Fruit fly (Drosophila melanogaster) whole organism, adult: ENCODE measurements around the gene Jon74E.

Source experiments
- CG12768 ChIP-seq: fragments of 200-800 bp; sonication (Bioruptor generic); optimal IDR thresholded peaks from 2 replicates; lab custom pipeline; 2017; ENCODE audit warnings: missing biosample characterization, missing genetic modification characterization, mild to moderate bottlenecking, moderate library complexity, missing genetic modification reagents
- CG33017 ChIP-seq: fragments of 200-800 bp; sonication (Bioruptor generic); optimal IDR thresholded peaks from 2 replicates; lab custom pipeline; 2018; ENCODE audit warnings: missing biosample characterization, mild to moderate bottlenecking, missing genetic modification characterization, moderate library complexity
- CG5204 ChIP-seq: fragments of 200-800 bp; sonication (Bioruptor generic); optimal IDR thresholded peaks from 2 replicates; lab custom pipeline; 2016; ENCODE audit warnings: missing biosample characterization, missing genetic modification characterization
- CG7045 ChIP-seq: fragments of 200-800 bp; sonication (Bioruptor generic); optimal IDR thresholded peaks from 2 replicates; lab custom pipeline; 2017; ENCODE audit warnings: missing biosample characterization, mild to moderate bottlenecking, missing genetic modification characterization
- Crg-1 ChIP-seq: fragments of 200-800 bp; sonication (Bioruptor generic); optimal IDR thresholded peaks from 2 replicates; lab custom pipeline; 2016; ENCODE audit warnings: missing biosample characterization, missing genetic modification characterization
- Hr96 ChIP-seq: fragments of 200-800 bp; sonication (Bioruptor generic); optimal IDR thresholded peaks from 2 replicates; lab custom pipeline; 2016; ENCODE audit warnings: missing biosample characterization, missing genetic modification characterization
- Mnt ChIP-seq: fragments of 200-800 bp; sonication (Bioruptor generic); optimal IDR thresholded peaks from 2 replicates; lab custom pipeline; 2016; ENCODE audit warnings: missing biosample characterization, mild to moderate bottlenecking, missing genetic modification characterization
- kay ChIP-seq: fragments of 200-800 bp; sonication (Bioruptor generic); peaks from one replicate; lab custom pipeline; 2016; ENCODE audit warnings: missing biosample characterization, missing genetic modification characterization, borderline replicate concordance
- ovo ChIP-seq: fragments of 200-800 bp; sonication (Bioruptor generic); optimal IDR thresholded peaks from 2 replicates; lab custom pipeline; 2016; ENCODE audit warnings: missing biosample characterization, missing genetic modification characterization
- pad ChIP-seq: fragments of 200-800 bp; sonication (Bioruptor generic); optimal IDR thresholded peaks from 3 replicates; lab custom pipeline; 2017; ENCODE audit warnings: missing biosample characterization, missing genetic modification characterization, mild to moderate bottlenecking, moderate library complexity, missing genetic modification reagents

DNA sequence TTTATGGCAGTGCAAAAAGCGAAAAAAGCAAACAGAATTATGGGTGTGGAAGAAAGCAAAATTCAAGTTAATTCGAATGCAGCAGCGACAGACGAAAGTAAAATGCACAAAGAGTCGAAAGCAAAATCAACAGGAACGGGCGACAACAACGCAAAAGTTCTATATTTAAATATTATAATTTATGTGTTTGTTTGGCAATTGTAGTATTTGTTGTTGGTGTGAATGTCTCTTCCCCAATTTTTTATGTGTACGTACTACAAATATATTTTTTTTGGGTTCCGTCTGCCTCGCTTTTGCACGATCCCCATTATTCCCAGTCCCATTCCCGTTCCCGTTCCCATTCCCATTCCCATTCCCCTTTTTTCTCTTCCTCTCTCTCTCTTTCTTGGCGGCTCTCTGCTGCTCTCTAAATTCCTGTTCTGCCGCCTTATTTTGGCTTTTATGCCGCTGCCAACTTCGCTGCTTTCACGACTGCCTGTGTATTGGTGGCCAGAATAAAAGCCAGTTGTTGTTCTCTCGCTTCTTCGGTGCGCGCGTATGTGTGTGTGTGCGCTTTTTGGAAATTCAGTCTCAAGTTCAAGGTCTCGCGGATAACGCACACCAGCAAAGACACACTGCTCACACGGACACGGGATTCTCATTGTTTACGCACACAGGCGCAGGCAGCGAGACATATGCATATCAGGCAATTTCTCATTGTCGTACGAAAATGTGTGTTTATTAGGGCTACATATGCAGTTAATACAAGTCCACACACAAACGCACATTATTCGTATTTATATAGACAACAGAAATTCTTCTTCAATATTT is 21.0 kb upstream of the Jon74E start:
- TF ChIP-seq kay (GFP tag; lab: Kevin White, UChicago) (no peak), CG12768 (peak; percentile 51), CG7045 (GFP tag; lab: Kevin White, UChicago) (no peak), pad (GFP tag; lab: Kevin White, UChicago) (peak; percentile 43), CG5204 (GFP tag; lab: Kevin White, UChicago) (no peak), Mnt (no peak), Crg-1 (GFP tag; lab: Kevin White, UChicago) (no peak), Hr96 (GFP tag; lab: Kevin White, UChicago) (no peak), CG33017 (tag; lab: Kevin White, UChicago) (no peak), ovo (GFP tag; lab: Kevin White, UChicago) (no peak)
